Fruit fly (Drosophila melanogaster) whole organism, adult: ENCODE measurements around the gene CG14238.

ENCODE experiments used
- CG11617 ChIP-seq: fragments of 200-800 bp; sonication (Bioruptor generic); optimal IDR thresholded peaks from 2 replicates; lab custom pipeline; 2017; ENCODE audit warnings: mild to moderate bottlenecking, missing biosample characterization, missing genetic modification reagents, missing genetic modification characterization
- CG12768 ChIP-seq: fragments of 200-800 bp; sonication (Bioruptor generic); optimal IDR thresholded peaks from 2 replicates; lab custom pipeline; 2017; ENCODE audit warnings: missing biosample characterization, missing genetic modification characterization, mild to moderate bottlenecking, moderate library complexity, missing genetic modification reagents
- CG14711 ChIP-seq: fragments of 200-800 bp; sonication (Bioruptor generic); optimal IDR thresholded peaks from 2 replicates; lab custom pipeline; 2018; ENCODE audit warnings: missing biosample characterization, mild to moderate bottlenecking, missing genetic modification characterization, moderate library complexity
- CG1620 ChIP-seq: fragments of 200-800 bp; sonication (Bioruptor generic); optimal IDR thresholded peaks from 2 replicates; lab custom pipeline; 2016; ENCODE audit warnings: missing biosample characterization, missing genetic modification characterization
- CG33017 ChIP-seq: fragments of 200-800 bp; sonication (Bioruptor generic); optimal IDR thresholded peaks from 2 replicates; lab custom pipeline; 2018; ENCODE audit warnings: missing biosample characterization, mild to moderate bottlenecking, missing genetic modification characterization, moderate library complexity
- CG5204 ChIP-seq: fragments of 200-800 bp; sonication (Bioruptor generic); optimal IDR thresholded peaks from 2 replicates; lab custom pipeline; 2016; ENCODE audit warnings: missing biosample characterization, missing genetic modification characterization
- CG7045 ChIP-seq: fragments of 200-800 bp; sonication (Bioruptor generic); optimal IDR thresholded peaks from 2 replicates; lab custom pipeline; 2017; ENCODE audit warnings: missing biosample characterization, mild to moderate bottlenecking, missing genetic modification characterization
- CG7101 ChIP-seq: fragments of 200-800 bp; sonication (Bioruptor generic); optimal IDR thresholded peaks from 2 replicates; lab custom pipeline; 2018; ENCODE audit warnings: missing biosample characterization, mild to moderate bottlenecking, missing genetic modification characterization, moderate library complexity
- Clk ChIP-seq: fragments of 200-800 bp; sonication (Bioruptor generic); optimal IDR thresholded peaks from 2 replicates; lab custom pipeline; 2017; ENCODE audit warnings: missing biosample characterization, missing genetic modification characterization
- Crg-1 ChIP-seq: fragments of 200-800 bp; sonication (Bioruptor generic); optimal IDR thresholded peaks from 2 replicates; lab custom pipeline; 2016; ENCODE audit warnings: missing biosample characterization, missing genetic modification characterization
- Hr96 ChIP-seq: fragments of 200-800 bp; sonication (Bioruptor generic); optimal IDR thresholded peaks from 2 replicates; lab custom pipeline; 2016; ENCODE audit warnings: missing biosample characterization, missing genetic modification characterization
- Mnt ChIP-seq: fragments of 200-800 bp; sonication (Bioruptor generic); optimal IDR thresholded peaks from 2 replicates; lab custom pipeline; 2016; ENCODE audit warnings: missing biosample characterization, mild to moderate bottlenecking, missing genetic modification characterization
- bab1 ChIP-seq: fragments of 200-800 bp; sonication (Bioruptor generic); optimal IDR thresholded peaks from 3 replicates; lab custom pipeline; 2019; ENCODE audit warnings: missing biosample characterization, mild to moderate bottlenecking, missing genetic modification characterization, moderate library complexity
- cic ChIP-seq: fragments of 200-800 bp; sonication (Bioruptor generic); optimal IDR thresholded peaks from 2 replicates; lab custom pipeline; 2017; ENCODE audit warnings: missing biosample characterization, mild to moderate bottlenecking, missing genetic modification characterization, moderate library complexity
- cnc ChIP-seq, 2 experiments: fragments of >200 bp; optimal IDR thresholded peaks; 2 replicates each; lab custom pipeline; 2017
- kay ChIP-seq: fragments of 200-800 bp; sonication (Bioruptor generic); peaks from one replicate; lab custom pipeline; 2016; ENCODE audit warnings: missing biosample characterization, missing genetic modification characterization, borderline replicate concordance
- ovo ChIP-seq: fragments of 200-800 bp; sonication (Bioruptor generic); optimal IDR thresholded peaks from 2 replicates; lab custom pipeline; 2016; ENCODE audit warnings: missing biosample characterization, missing genetic modification characterization
- pad ChIP-seq: fragments of 200-800 bp; sonication (Bioruptor generic); optimal IDR thresholded peaks from 3 replicates; lab custom pipeline; 2017; ENCODE audit warnings: missing biosample characterization, missing genetic modification characterization, mild to moderate bottlenecking, moderate library complexity, missing genetic modification reagents
- tj ChIP-seq: fragments of 200-800 bp; sonication (Bioruptor generic); optimal IDR thresholded peaks from 3 replicates; lab custom pipeline; 2017; ENCODE audit warnings: missing biosample characterization, mild to moderate bottlenecking, missing genetic modification characterization, moderate library complexity
- toe ChIP-seq: fragments of 200-800 bp; sonication (Bioruptor generic); optimal IDR thresholded peaks from 2 replicates; lab custom pipeline; 2016; ENCODE audit warnings: missing biosample characterization, missing genetic modification characterization

Gene CG14238

DNA sequence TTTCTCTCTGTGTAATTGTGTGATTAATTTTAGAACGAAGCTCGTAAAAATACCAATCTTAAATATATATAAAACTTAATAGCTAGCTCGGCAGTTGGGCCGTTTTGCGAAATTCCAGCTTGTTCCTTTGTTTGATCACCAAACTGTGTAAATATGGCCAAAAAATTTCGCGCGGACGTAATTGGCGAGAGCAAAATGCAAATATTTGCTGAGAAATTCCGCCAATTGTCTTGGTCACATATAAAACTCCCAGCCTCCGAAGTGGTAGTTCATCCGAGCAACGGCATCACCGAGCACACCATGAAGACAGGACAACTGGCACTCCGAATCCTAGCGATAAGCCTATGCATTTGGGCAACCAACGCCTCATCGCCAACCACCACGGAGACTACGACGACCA is 1.5 kb upstream of the CG14238 start, which contains the start of gene CG14237:
TSS of gene CG14237 (plus strand) at position 301 of the 400 bp plus-strand sequence.
- TF ChIP-seq toe (GFP tag; lab: Kevin White, UChicago) (no peak), bab1 (GFP tag; lab: Kevin White, UChicago) (no peak), Clk (GFP tag; lab: Kevin White, UChicago) (no peak), kay (GFP tag; lab: Kevin White, UChicago) (no peak)

DNA sequence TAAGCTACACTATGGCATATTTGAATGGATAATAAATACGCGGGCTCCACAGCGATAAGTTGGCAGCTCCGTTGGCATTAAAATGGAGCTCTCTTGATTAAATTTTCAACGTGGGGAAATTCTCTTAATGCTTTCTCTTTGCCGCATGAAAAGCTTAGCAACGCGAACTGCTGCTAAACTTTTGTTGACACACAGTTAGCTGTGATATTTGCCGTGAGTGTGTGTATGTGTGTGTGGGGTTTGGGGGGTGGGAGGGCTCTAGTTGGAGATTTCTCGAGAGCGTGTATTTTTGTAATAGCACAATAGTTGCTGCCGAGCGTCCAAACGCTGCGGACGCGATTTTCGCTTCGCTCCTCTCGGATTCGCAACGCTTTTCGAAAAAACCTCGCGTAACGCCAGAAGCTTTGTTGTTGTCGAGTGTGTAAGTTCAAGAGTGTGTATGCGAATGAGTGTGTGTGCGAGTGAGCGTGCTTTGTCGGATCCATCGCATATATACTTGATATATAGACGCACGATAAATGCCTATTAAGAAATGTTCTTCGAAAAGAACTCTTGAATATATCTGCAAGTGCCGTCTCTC is 3.3 kb downstream of the CG14238 start, which contains the start of gene CG5455:
TSS of gene CG5455 (plus strand) at position 302 of the 580 bp plus-strand sequence.
- TF ChIP-seq pad (GFP tag; lab: Kevin White, UChicago): peak; percentile 80
- peak; percentile 64 for TF ChIP-seq CG14711
- peak; percentile 93 for TF ChIP-seq CG12768
- TF ChIP-seq Mnt (GFP tag; lab: Kevin White, UChicago): peak; percentile 87
- TF ChIP-seq toe (GFP tag; lab: Kevin White, UChicago): peak; percentile 66
- peak; percentile 83 for TF ChIP-seq tj (GFP tag; lab: Kevin White, UChicago)
- TF ChIP-seq bab1 (GFP tag; lab: Kevin White, UChicago): peak; percentile 90
- TF ChIP-seq Hr96: peak; percentile 75
- TF ChIP-seq Clk (GFP tag; lab: Kevin White, UChicago): peak; percentile 89
- TF ChIP-seq CG7101 (tag; lab: Kevin White, UChicago): peak; percentile 82
- peak; percentile 82 for TF ChIP-seq CG11617
- TF ChIP-seq CG33017 (tag; lab: Kevin White, UChicago): peak; percentile 87
- TF ChIP-seq Crg-1 (GFP tag; lab: Kevin White, UChicago): peak; percentile 68
- TF ChIP-seq CG7045 (GFP tag; lab: Kevin White, UChicago): peak; percentile 86
- peak; percentile 96 for TF ChIP-seq cic (GFP tag; lab: Kevin White, UChicago)
- TF ChIP-seq CG1620 (GFP tag; lab: Kevin White, UChicago): peak; percentile 62
- peak; percentile 36 for TF ChIP-seq CG5204 (GFP tag; lab: Kevin White, UChicago)
- TF ChIP-seq cnc (optimal IDR thresholded peaks at IDR 0.05; lab: Kevin White, UChicago): no peak
- TF ChIP-seq kay (GFP tag; lab: Kevin White, UChicago): no peak
- peak; percentile 93 for TF ChIP-seq ovo (GFP tag; lab: Kevin White, UChicago)

DNA sequence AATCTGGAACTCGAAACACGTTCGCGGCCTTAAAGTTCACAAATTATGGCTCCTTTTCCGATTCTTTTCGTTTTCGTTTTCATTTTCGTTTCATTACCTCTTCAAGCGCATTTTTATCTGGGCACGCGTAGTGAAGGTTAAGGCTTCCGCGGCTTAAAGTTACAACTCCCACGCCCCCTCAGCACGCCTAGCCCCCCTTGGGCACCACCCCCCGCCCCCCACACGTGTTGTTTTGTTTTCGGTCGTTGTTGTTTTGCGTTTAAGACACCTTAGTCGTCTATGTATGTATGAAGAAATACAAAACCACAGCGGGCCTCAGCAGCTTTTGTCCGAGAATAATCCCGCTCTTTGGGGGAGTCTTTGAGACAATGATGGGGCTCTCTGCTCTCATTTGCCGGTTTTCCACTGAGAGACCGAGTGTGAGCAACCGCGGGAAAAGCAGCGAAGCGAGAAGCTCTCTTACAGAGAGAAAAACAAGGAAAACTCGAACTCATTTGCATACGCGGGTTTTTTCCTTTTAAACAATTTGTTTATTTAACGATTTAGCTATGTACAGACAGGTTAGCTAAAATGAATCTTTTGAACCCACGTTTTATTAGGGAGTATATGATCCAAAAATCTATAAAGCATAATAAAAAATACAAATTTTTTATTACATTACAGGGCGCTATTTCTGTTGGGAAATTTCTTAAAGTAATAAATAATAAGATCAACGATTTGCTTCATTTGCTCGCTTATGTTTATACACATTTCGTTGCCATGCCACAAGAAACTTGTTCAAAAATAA is 4.3 kb downstream of the CG14238 start:
- no peak for TF ChIP-seq Crg-1 (GFP tag; lab: Kevin White, UChicago)
- TF ChIP-seq toe (GFP tag; lab: Kevin White, UChicago): no peak
- no peak for TF ChIP-seq CG14711
- TF ChIP-seq CG1620 (GFP tag; lab: Kevin White, UChicago): no peak
- TF ChIP-seq bab1 (GFP tag; lab: Kevin White, UChicago): no peak
- no peak for TF ChIP-seq Hr96
- TF ChIP-seq ovo (GFP tag; lab: Kevin White, UChicago): no peak

dm6 chr3R:26463146-26463545 is 5.1 kb downstream of the CG14238 start:
- TF ChIP-seq cnc (optimal IDR thresholded peaks at IDR 0.05; lab: Kevin White, UChicago): no peak
- no peak for TF ChIP-seq cic (GFP tag; lab: Kevin White, UChicago)
- no peak for TF ChIP-seq tj (GFP tag; lab: Kevin White, UChicago)
- no peak for TF ChIP-seq toe (GFP tag; lab: Kevin White, UChicago)
- no peak for TF ChIP-seq CG5204 (GFP tag; lab: Kevin White, UChicago)
- TF ChIP-seq CG12768: no peak
- no peak for TF ChIP-seq Hr96
- TF ChIP-seq bab1 (GFP tag; lab: Kevin White, UChicago): no peak
- TF ChIP-seq CG7045 (GFP tag; lab: Kevin White, UChicago): no peak
- TF ChIP-seq pad (GFP tag; lab: Kevin White, UChicago): no peak
- TF ChIP-seq Crg-1 (GFP tag; lab: Kevin White, UChicago): no peak

dm6 chr3R:26463558-26463957 is 5.5 kb downstream of the CG14238 start:
- no peak for TF ChIP-seq CG7045 (GFP tag; lab: Kevin White, UChicago)
- no peak for TF ChIP-seq CG33017 (tag; lab: Kevin White, UChicago)
- no peak for TF ChIP-seq cic (GFP tag; lab: Kevin White, UChicago)
- TF ChIP-seq kay (GFP tag; lab: Kevin White, UChicago): no peak
- no peak for TF ChIP-seq Clk (GFP tag; lab: Kevin White, UChicago)
- no peak for TF ChIP-seq CG14711
- TF ChIP-seq tj (GFP tag; lab: Kevin White, UChicago): no peak
- TF ChIP-seq Mnt (GFP tag; lab: Kevin White, UChicago): no peak
- no peak for TF ChIP-seq CG11617
- TF ChIP-seq bab1 (GFP tag; lab: Kevin White, UChicago): no peak
- no peak for TF ChIP-seq ovo (GFP tag; lab: Kevin White, UChicago)
- TF ChIP-seq Crg-1 (GFP tag; lab: Kevin White, UChicago): no peak
- TF ChIP-seq CG12768: no peak
- TF ChIP-seq CG7101 (tag; lab: Kevin White, UChicago): no peak

DNA sequence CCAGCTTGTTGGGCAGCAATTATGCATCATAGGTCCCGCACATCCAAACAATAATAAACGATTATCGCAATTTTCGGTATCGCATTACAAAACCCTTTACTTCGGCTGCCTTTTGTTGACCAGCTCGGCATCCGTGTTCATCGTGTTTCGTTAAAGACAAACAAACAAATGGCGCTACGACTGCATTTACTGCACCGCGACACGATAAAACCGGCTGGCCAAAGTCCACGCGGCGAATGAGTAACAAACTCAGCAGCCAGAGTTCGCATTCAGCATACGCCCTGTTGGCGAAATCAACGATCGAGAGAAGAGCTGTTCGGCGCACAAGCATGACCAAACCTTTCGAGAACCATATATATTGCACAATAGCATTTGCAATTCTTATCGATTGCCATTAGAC is 6.3 kb downstream of the CG14238 start:
- peak; percentile 82 for TF ChIP-seq kay (GFP tag; lab: Kevin White, UChicago)
- TF ChIP-seq Mnt (GFP tag; lab: Kevin White, UChicago): peak; percentile 47
- peak; percentile 9 for TF ChIP-seq toe (GFP tag; lab: Kevin White, UChicago)
- TF ChIP-seq Hr96: peak; percentile 49
- no peak for TF ChIP-seq CG5204 (GFP tag; lab: Kevin White, UChicago)
- peak; percentile 21 for TF ChIP-seq tj (GFP tag; lab: Kevin White, UChicago)
- peak; percentile 11 for TF ChIP-seq cic (GFP tag; lab: Kevin White, UChicago)
- TF ChIP-seq cnc (optimal IDR thresholded peaks at IDR 0.05; lab: Kevin White, UChicago): no peak
- no peak for TF ChIP-seq CG14711
- TF ChIP-seq CG33017 (tag; lab: Kevin White, UChicago): peak; percentile 4
- peak; percentile 71 for TF ChIP-seq CG12768
